Worm (Caenorhabditis elegans): ENCODE data around the gene T12A7.10.

T12A7.10 gene

ce11 chrIV:11772119-11772518, 17.2 kb upstream of the T12A7.10 start:
- TF ChIP-seq B0310.2 (tag; optimal IDR thresholded peaks at IDR 0.05): no peak
- TF ChIP-seq F13C5.2 (tag; optimal IDR thresholded peaks at IDR 0.05): no peak
- TF ChIP-seq scrt-1 (GFP tag; IDR thresholded peaks at IDR 0.05): no peak
- no peak for TF ChIP-seq ets-7 (tag; optimal IDR thresholded peaks at IDR 0.05)
- no peak for TF ChIP-seq flt-1 (GFP tag; IDR thresholded peaks at IDR 0.05)
- TF ChIP-seq ceh-36 (tag; optimal IDR thresholded peaks at IDR 0.05): no peak
- no peak for TF ChIP-seq sea-1 (GFP tag; conservative IDR thresholded peaks at IDR 0.05)
- no peak for TF ChIP-seq hnd-1 (tag; optimal IDR thresholded peaks at IDR 0.05)
- no peak for TF ChIP-seq hmg-4 (GFP tag; optimal IDR thresholded peaks at IDR 0.05)
- no peak for TF ChIP-seq tbx-11 (GFP tag; IDR thresholded peaks at IDR 0.05)
- TF ChIP-seq aly-1 (tag; optimal IDR thresholded peaks at IDR 0.05): no peak
- no peak for TF ChIP-seq ceh-13 (GFP tag; optimal IDR thresholded peaks at IDR 0.05)
- TF ChIP-seq tbx-37 (GFP tag; conservative IDR thresholded peaks at IDR 0.05): no peak
- no peak for TF ChIP-seq ama-1 (optimal IDR thresholded peaks at IDR 0.05)
- no peak for TF ChIP-seq tra-4 (tag; optimal IDR thresholded peaks at IDR 0.05)
- TF ChIP-seq hmbx-1 (tag; optimal IDR thresholded peaks at IDR 0.05): no peak
- no peak for TF ChIP-seq pes-1 (GFP tag; IDR thresholded peaks at IDR 0.05)

- TF ChIP-seq ceh-36 (tag; optimal IDR thresholded peaks at IDR 0.05) (no peak), hnd-1 (tag; optimal IDR thresholded peaks at IDR 0.05) (no peak), ama-1 (optimal IDR thresholded peaks at IDR 0.05) (no peak), tbx-11 (GFP tag; IDR thresholded peaks at IDR 0.05) (no peak), tra-4 (tag; optimal IDR thresholded peaks at IDR 0.05) (no peak), ceh-13 (GFP tag; optimal IDR thresholded peaks at IDR 0.05) (no peak), B0310.2 (tag; optimal IDR thresholded peaks at IDR 0.05) (no peak), ets-7 (tag; optimal IDR thresholded peaks at IDR 0.05) (no peak), hmbx-1 (tag; optimal IDR thresholded peaks at IDR 0.05) (no peak), tbx-37 (GFP tag; conservative IDR thresholded peaks at IDR 0.05) (no peak), scrt-1 (GFP tag; IDR thresholded peaks at IDR 0.05) (no peak)
These were observed 16.2 kb upstream of the T12A7.10 start for ce11 chrIV:11771064-11771463.

- TF ChIP-seq flt-1 (GFP tag; IDR thresholded peaks at IDR 0.05): no peak
- no peak for TF ChIP-seq ceh-36 (tag; optimal IDR thresholded peaks at IDR 0.05)
- no peak for TF ChIP-seq ceh-13 (GFP tag; optimal IDR thresholded peaks at IDR 0.05)
- TF ChIP-seq tbx-11 (GFP tag; IDR thresholded peaks at IDR 0.05): no peak
- TF ChIP-seq hmg-4 (GFP tag; optimal IDR thresholded peaks at IDR 0.05): no peak
- TF ChIP-seq pes-1 (GFP tag; IDR thresholded peaks at IDR 0.05): no peak
- no peak for TF ChIP-seq ama-1 (optimal IDR thresholded peaks at IDR 0.05)
- no peak for TF ChIP-seq hnd-1 (tag; optimal IDR thresholded peaks at IDR 0.05)
- TF ChIP-seq aly-1 (tag; optimal IDR thresholded peaks at IDR 0.05): no peak
- no peak for TF ChIP-seq tra-4 (tag; optimal IDR thresholded peaks at IDR 0.05)
- no peak for TF ChIP-seq ets-7 (tag; optimal IDR thresholded peaks at IDR 0.05)
- TF ChIP-seq sea-1 (GFP tag; conservative IDR thresholded peaks at IDR 0.05): no peak
These were observed 14.9 kb upstream of the T12A7.10 start for ce11 chrIV:11769769-11770168.

- TF ChIP-seq tbx-11 (GFP tag; IDR thresholded peaks at IDR 0.05) (no peak), B0310.2 (tag; optimal IDR thresholded peaks at IDR 0.05) (no peak), hmg-4 (GFP tag; optimal IDR thresholded peaks at IDR 0.05) (no peak), aly-1 (tag; optimal IDR thresholded peaks at IDR 0.05) (no peak), F13C5.2 (tag; optimal IDR thresholded peaks at IDR 0.05) (no peak)
These were observed 10.6 kb upstream of the T12A7.10 start for ce11 chrIV:11765507-11765906.

ce11 chrIV:11760700-11761459, 6.0 kb upstream of the T12A7.10 start, which contains the start of gene T12A7.2:
Gene T12A7.2 (minus strand): TSS chrIV:11761111.
- TF ChIP-seq ceh-36 (tag; optimal IDR thresholded peaks at IDR 0.05) (no peak), tra-4 (tag; optimal IDR thresholded peaks at IDR 0.05) (no peak), sea-1 (GFP tag; conservative IDR thresholded peaks at IDR 0.05) (no peak), ceh-13 (GFP tag; optimal IDR thresholded peaks at IDR 0.05) (no peak), flt-1 (GFP tag; IDR thresholded peaks at IDR 0.05) (no peak), F13C5.2 (tag; optimal IDR thresholded peaks at IDR 0.05) (no peak), pes-1 (GFP tag; IDR thresholded peaks at IDR 0.05) (no peak), hnd-1 (tag; optimal IDR thresholded peaks at IDR 0.05) (no peak), aly-1 (tag; optimal IDR thresholded peaks at IDR 0.05) (no peak), ama-1 (optimal IDR thresholded peaks at IDR 0.05) (no peak), hmg-4 (GFP tag; optimal IDR thresholded peaks at IDR 0.05) (no peak)

ce11 chrIV:11759852-11760251, 4.9 kb upstream of the T12A7.10 start:
- TF ChIP-seq scrt-1 (GFP tag; IDR thresholded peaks at IDR 0.05): no peak
- TF ChIP-seq hmbx-1 (tag; optimal IDR thresholded peaks at IDR 0.05): no peak
- no peak for TF ChIP-seq ama-1 (optimal IDR thresholded peaks at IDR 0.05)
- no peak for TF ChIP-seq F13C5.2 (tag; optimal IDR thresholded peaks at IDR 0.05)
- no peak for TF ChIP-seq ets-7 (tag; optimal IDR thresholded peaks at IDR 0.05)
- TF ChIP-seq pes-1 (GFP tag; IDR thresholded peaks at IDR 0.05): no peak
- TF ChIP-seq hmg-4 (GFP tag; optimal IDR thresholded peaks at IDR 0.05): no peak
- TF ChIP-seq ceh-36 (tag; optimal IDR thresholded peaks at IDR 0.05): no peak
- no peak for TF ChIP-seq aly-1 (tag; optimal IDR thresholded peaks at IDR 0.05)
- TF ChIP-seq ceh-13 (GFP tag; optimal IDR thresholded peaks at IDR 0.05): no peak
- no peak for TF ChIP-seq tbx-37 (GFP tag; conservative IDR thresholded peaks at IDR 0.05)

- TF ChIP-seq tbx-37 (GFP tag; conservative IDR thresholded peaks at IDR 0.05): no peak
- TF ChIP-seq pes-1 (GFP tag; IDR thresholded peaks at IDR 0.05): no peak
- TF ChIP-seq sea-1 (GFP tag; conservative IDR thresholded peaks at IDR 0.05): no peak
- TF ChIP-seq tra-4 (tag; optimal IDR thresholded peaks at IDR 0.05): no peak
- no peak for TF ChIP-seq aly-1 (tag; optimal IDR thresholded peaks at IDR 0.05)
- TF ChIP-seq B0310.2 (tag; optimal IDR thresholded peaks at IDR 0.05): no peak
- TF ChIP-seq flt-1 (GFP tag; IDR thresholded peaks at IDR 0.05): no peak
- no peak for TF ChIP-seq ama-1 (optimal IDR thresholded peaks at IDR 0.05)
- TF ChIP-seq hnd-1 (tag; optimal IDR thresholded peaks at IDR 0.05): no peak
- TF ChIP-seq tbx-11 (GFP tag; IDR thresholded peaks at IDR 0.05): no peak
These were observed 1.0 kb upstream of the T12A7.10 start, which contains the start of gene T12A7.9 for ce11 chrIV:11755907-11756306. Gene T12A7.9 (minus strand): TSS chrIV:11756007.
